Fruit fly (Drosophila melanogaster) whole organism, adult: ENCODE measurements around the gene HINT1.

Source experiments
- CG12768 ChIP-seq: fragments of 200-800 bp; sonication (Bioruptor generic); optimal IDR thresholded peaks from 2 replicates; lab custom pipeline; 2017; ENCODE audit warnings: missing biosample characterization, missing genetic modification characterization, mild to moderate bottlenecking, moderate library complexity, missing genetic modification reagents
- CG5204 ChIP-seq: fragments of 200-800 bp; sonication (Bioruptor generic); optimal IDR thresholded peaks from 2 replicates; lab custom pipeline; 2016; ENCODE audit warnings: missing biosample characterization, missing genetic modification characterization
- CG7045 ChIP-seq: fragments of 200-800 bp; sonication (Bioruptor generic); optimal IDR thresholded peaks from 2 replicates; lab custom pipeline; 2017; ENCODE audit warnings: missing biosample characterization, mild to moderate bottlenecking, missing genetic modification characterization
- Hr96 ChIP-seq: fragments of 200-800 bp; sonication (Bioruptor generic); optimal IDR thresholded peaks from 2 replicates; lab custom pipeline; 2016; ENCODE audit warnings: missing biosample characterization, missing genetic modification characterization
- cic ChIP-seq: fragments of 200-800 bp; sonication (Bioruptor generic); optimal IDR thresholded peaks from 2 replicates; lab custom pipeline; 2017; ENCODE audit warnings: missing biosample characterization, mild to moderate bottlenecking, missing genetic modification characterization, moderate library complexity
- ovo ChIP-seq: fragments of 200-800 bp; sonication (Bioruptor generic); optimal IDR thresholded peaks from 2 replicates; lab custom pipeline; 2016; ENCODE audit warnings: missing biosample characterization, missing genetic modification characterization

DNA sequence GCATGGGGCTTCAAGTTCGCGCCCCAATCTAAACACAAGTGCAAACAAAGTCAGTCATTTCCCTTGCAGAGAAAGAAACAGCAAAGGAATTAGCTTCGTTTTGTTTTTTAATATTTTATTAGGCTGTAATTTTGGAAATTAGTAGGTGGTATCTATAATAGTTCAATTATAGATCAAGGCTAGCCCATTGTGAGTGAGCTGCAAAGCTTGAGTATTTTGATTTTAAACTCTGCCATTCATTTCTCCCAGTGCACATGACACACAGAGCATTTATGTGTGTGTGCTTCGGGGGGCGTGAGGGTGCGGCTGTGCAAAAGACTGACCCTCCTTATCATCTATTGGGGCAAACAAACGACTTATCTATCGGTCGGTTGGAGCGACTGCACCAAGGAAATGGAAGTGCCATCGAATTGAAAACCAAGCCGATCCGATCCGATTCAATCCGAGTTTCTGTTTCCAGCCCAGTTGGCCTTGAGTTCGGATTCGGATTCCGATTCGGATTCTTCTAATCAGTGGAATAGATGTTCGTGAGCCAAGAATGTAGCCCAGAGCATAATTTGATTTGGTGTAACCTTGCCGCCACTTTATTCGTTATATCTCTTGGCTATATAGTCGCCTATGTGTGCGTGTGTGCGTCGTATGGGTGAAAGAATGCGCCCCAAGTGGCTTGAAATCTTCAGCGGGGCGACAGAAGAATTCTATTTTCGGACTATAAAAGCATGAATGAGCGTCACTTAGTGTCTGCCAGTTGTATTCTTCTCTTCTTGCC lies 38.4 kb upstream of the HINT1 start:
- TF ChIP-seq Hr96 (GFP tag; lab: Kevin White, UChicago): no peak
- peak; percentile 43 for TF ChIP-seq CG7045
- no peak for TF ChIP-seq cic (GFP tag; lab: Kevin White, UChicago)
- TF ChIP-seq CG5204 (GFP tag; lab: Kevin White, UChicago): peak; percentile 43
- TF ChIP-seq ovo: no peak
- TF ChIP-seq CG12768 (GFP tag; lab: Kevin White, UChicago): no peak
